Fruit fly (Drosophila melanogaster) whole organism, pupa: Measurements from ENCODE around the gene twr.

Experiments
- CG10348 ChIP-seq: fragments of 200-800 bp; sonication (Bioruptor generic); IDR thresholded peaks from 2 replicates; pipeline ENCODE4 v1.3.6; 2022; ENCODE audit warnings: missing biosample characterization, missing genetic modification characterization
- CG12605 ChIP-seq: fragments of 200-800 bp; sonication (Bioruptor generic); IDR thresholded peaks from 2 replicates; pipeline ENCODE4 v1.3.6; 2022; ENCODE audit warnings: missing biosample characterization, missing genetic modification characterization
- CG13204 ChIP-seq: fragments of 200-800 bp; sonication (Bioruptor generic); optimal IDR thresholded peaks from 2 replicates; lab custom pipeline; 2018; ENCODE audit warnings: missing biosample characterization, mild to moderate bottlenecking, missing genetic modification characterization, moderate library complexity
- CG14655 ChIP-seq: fragments of 200-800 bp; sonication (Bioruptor generic); optimal IDR thresholded peaks from 3 replicates; lab custom pipeline; 2017; ENCODE audit warnings: mild to moderate bottlenecking, missing biosample characterization, missing genetic modification reagents, missing genetic modification characterization
- CG4496 ChIP-seq: fragments of 200-800 bp; sonication (Bioruptor generic); IDR thresholded peaks from 3 replicates; pipeline ENCODE4 v1.3.6; 2022; ENCODE audit warnings: missing biosample characterization, missing genetic modification characterization
- CG8159 ChIP-seq: fragments of 200-800 bp; sonication (Bioruptor generic); optimal IDR thresholded peaks from 3 replicates; lab custom pipeline; 2018; ENCODE audit warnings: missing biosample characterization, mild to moderate bottlenecking, missing genetic modification characterization, moderate library complexity
- CG8301 ChIP-seq: fragments of 200-800 bp; sonication (Bioruptor generic); optimal IDR thresholded peaks from 2 replicates; lab custom pipeline; 2018; ENCODE audit warnings: missing biosample characterization, mild to moderate bottlenecking, missing genetic modification characterization
- CG9948 ChIP-seq: fragments of 200-800 bp; sonication (Bioruptor generic); optimal IDR thresholded peaks from 2 replicates; lab custom pipeline; 2018; ENCODE audit warnings: missing biosample characterization, mild to moderate bottlenecking, missing genetic modification characterization, moderate library complexity
- D1 ChIP-seq: fragments of 200-800 bp; sonication (Bioruptor generic); optimal IDR thresholded peaks from 2 replicates; lab custom pipeline; 2018; ENCODE audit warnings: missing biosample characterization, mild to moderate bottlenecking, missing genetic modification characterization, moderate library complexity
- EcR ChIP-seq: fragments of 200-800 bp; sonication (Bioruptor generic); optimal IDR thresholded peaks from 3 replicates; lab custom pipeline; 2019; ENCODE audit warnings: missing biosample characterization, missing genetic modification characterization, mild to moderate bottlenecking, moderate library complexity, missing genetic modification reagents
- Pif1A ChIP-seq: fragments of 200-800 bp; sonication (Bioruptor generic); optimal IDR thresholded peaks from 3 replicates; lab custom pipeline; 2016; ENCODE audit warnings: missing biosample characterization, missing genetic modification characterization
- Pif1B ChIP-seq: fragments of 200-800 bp; sonication (Bioruptor generic); optimal IDR thresholded peaks from 3 replicates; lab custom pipeline; 2016; ENCODE audit warnings: missing biosample characterization, missing genetic modification characterization
- fd96Ca ChIP-seq: fragments of 200-800 bp; sonication (Bioruptor generic); IDR thresholded peaks from 3 replicates; pipeline ENCODE4 v1.3.6; 2022; ENCODE audit warnings: missing biosample characterization, missing genetic modification characterization
- rn ChIP-seq: fragments of 200-800 bp; sonication (Bioruptor generic); IDR thresholded peaks from 2 replicates; pipeline ENCODE4 v1.3.6; 2022; ENCODE audit warnings: missing biosample characterization, missing genetic modification characterization

dm6 chr3R:6691658-6692057, 34.0 kb downstream of the twr start, which contains the start of gene Ccp84Ae:
- TF ChIP-seq fd96Ca (GFP tag; lab: Robert Waterston, UW) (no peak), CG9948 (tag; lab: Kevin White, UChicago) (no peak), CG8159 (tag; lab: Kevin White, UChicago) (no peak), CG14655 (GFP tag; lab: Kevin White, UChicago) (no peak), EcR (GFP tag; lab: Kevin White, UChicago) (no peak), CG4496 (no peak), CG8301 (tag; lab: Kevin White, UChicago) (no peak), CG12605 (GFP tag; lab: Robert Waterston, UW) (no peak), rn (GFP tag; lab: Robert Waterston, UW) (no peak), D1 (tag; lab: Kevin White, UChicago) (no peak), CG10348 (GFP tag; lab: Robert Waterston, UW) (no peak), Pif1A (GFP tag; lab: Kevin White, UChicago) (no peak), CG13204 (GFP tag; lab: Kevin White, UChicago) (no peak), Pif1B (no peak)
